Worm (Caenorhabditis elegans) whole organism, L3 larva: Measurements from ENCODE around the gene dhhc-1.

Source experiments
- R02D3.7 ChIP-seq: fragments of 150-350 bp; optimal IDR thresholded peaks from 2 replicates; lab custom pipeline; 2014; ENCODE audit warnings: missing biosample characterization, missing genetic modification characterization
- ZK546.5 ChIP-seq: sonication (generic microtip); optimal IDR thresholded peaks from 2 replicates; lab custom pipeline; 2017; ENCODE audit warnings: missing biosample characterization, missing genetic modification characterization
- aly-2 ChIP-seq: fragments of 150-350 bp; optimal IDR thresholded peaks from 2 replicates; lab custom pipeline; 2014; ENCODE audit warnings: missing biosample characterization, missing genetic modification characterization
- ama-1 ChIP-seq: fragments of 150-350 bp; optimal IDR thresholded peaks from 2 replicates; lab custom pipeline; 2018
- ceh-16 ChIP-seq: sonication (generic microtip); optimal IDR thresholded peaks from 2 replicates; lab custom pipeline; 2017; ENCODE audit warnings: missing biosample characterization, missing genetic modification characterization
- ceh-28 ChIP-seq: fragments of 150-350 bp; optimal IDR thresholded peaks from 2 replicates; lab custom pipeline; 2014; ENCODE audit warnings: missing biosample characterization, missing genetic modification reagents, missing genetic modification characterization
- ceh-82 ChIP-seq: fragments of 150-350 bp; optimal IDR thresholded peaks from 2 replicates; lab custom pipeline; 2014; ENCODE audit warnings: missing biosample characterization, missing genetic modification characterization
- ceh-9 ChIP-seq: sonication (generic microtip); optimal IDR thresholded peaks from 2 replicates; lab custom pipeline; 2018; ENCODE audit warnings: missing biosample characterization, missing genetic modification characterization
- daf-12 ChIP-seq: fragments of 150-350 bp; optimal IDR thresholded peaks from 2 replicates; lab custom pipeline; 2014; ENCODE audit warnings: missing biosample characterization, missing genetic modification reagents, missing genetic modification characterization
- egl-27 ChIP-seq: sonication (generic microtip); optimal IDR thresholded peaks from 4 replicates; lab custom pipeline; 2017; ENCODE audit warnings: missing biosample characterization, missing genetic modification reagents, missing genetic modification characterization
- egl-5 ChIP-seq: fragments of 150-350 bp; optimal IDR thresholded peaks from 2 replicates; lab custom pipeline; 2017; ENCODE audit warnings: missing biosample characterization, missing genetic modification reagents, missing genetic modification characterization, inconsistent platforms
- elt-1 ChIP-seq: fragments of 150-350 bp; optimal IDR thresholded peaks from 2 replicates; lab custom pipeline; 2014; ENCODE audit warnings: missing biosample characterization, missing genetic modification characterization
- elt-2 ChIP-seq: sonication (generic microtip); optimal IDR thresholded peaks from 2 replicates; lab custom pipeline; 2016; ENCODE audit warnings: missing genetic modification reagents, mild to moderate bottlenecking, missing genetic modification characterization, missing compliant biosample characterization
- elt-3 ChIP-seq, 3 experiments: fragments of 150-350 bp in 1 of 3; sonication (generic microtip) in 2 of 3; optimal IDR thresholded peaks; 2 replicates in 2 of 3; 4 replicates in 1 of 3; lab custom pipeline; 2014 to 2017; ENCODE audit warnings: missing biosample characterization in 3 of 3, missing genetic modification characterization in 3 of 3
- eor-1 ChIP-seq, 2 experiments: fragments of 150-350 bp; optimal IDR thresholded peaks; 2 replicates each; lab custom pipeline; 2014 to 2018; ENCODE audit warnings: missing biosample characterization in 2 of 2, missing genetic modification characterization in 2 of 2
- fkh-10 ChIP-seq: sonication (generic microtip); optimal IDR thresholded peaks from 2 replicates; lab custom pipeline; 2017; ENCODE audit warnings: missing biosample characterization, missing genetic modification reagents, missing genetic modification characterization
- fkh-2 ChIP-seq: fragments of 150-350 bp; optimal IDR thresholded peaks from 2 replicates; lab custom pipeline; 2014; ENCODE audit warnings: missing biosample characterization, missing genetic modification reagents, missing genetic modification characterization
- fos-1 ChIP-seq: fragments of 150-350 bp; optimal IDR thresholded peaks from 2 replicates; lab custom pipeline; 2014; ENCODE audit warnings: missing biosample characterization, missing genetic modification characterization
- hmg-11 ChIP-seq: sonication (generic microtip); optimal IDR thresholded peaks from 2 replicates; lab custom pipeline; 2016; ENCODE audit warnings: missing genetic modification characterization, missing compliant biosample characterization
- jun-1 ChIP-seq: fragments of 150-350 bp; optimal IDR thresholded peaks from 2 replicates; lab custom pipeline; 2014; ENCODE audit warnings: missing biosample characterization, missing genetic modification reagents, missing genetic modification characterization
- lin-15B ChIP-seq: fragments of 150-350 bp; optimal IDR thresholded peaks from 2 replicates; lab custom pipeline; 2014; ENCODE audit warnings: missing biosample characterization, missing genetic modification characterization
- lin-39 ChIP-seq: fragments of 150-350 bp; optimal IDR thresholded peaks from 2 replicates; lab custom pipeline; 2018; ENCODE audit warnings: missing biosample characterization, missing genetic modification reagents, missing genetic modification characterization
- lsy-12 ChIP-seq: sonication (generic microtip); optimal IDR thresholded peaks from 2 replicates; lab custom pipeline; 2016; ENCODE audit warnings: mild to moderate bottlenecking, missing genetic modification characterization, missing compliant biosample characterization
- mdl-1 ChIP-seq: fragments of 150-350 bp; optimal IDR thresholded peaks from 2 replicates; lab custom pipeline; 2014; ENCODE audit warnings: missing biosample characterization, missing genetic modification characterization
- mml-1 ChIP-seq: fragments of 150-350 bp; sonication (generic microtip); optimal IDR thresholded peaks from 3 replicates; lab custom pipeline; 2014; ENCODE audit warnings: missing biosample characterization, missing genetic modification characterization
- nfya-1 ChIP-seq: sonication (generic microtip); optimal IDR thresholded peaks from 2 replicates; lab custom pipeline; 2017; ENCODE audit warnings: missing genetic modification characterization, mild to moderate bottlenecking, missing compliant biosample characterization, antibody characterized with exemption, moderate library complexity; ENCODE audit not compliant: insufficient read depth
- nhr-11 ChIP-seq: fragments of 150-350 bp; optimal IDR thresholded peaks from 2 replicates; lab custom pipeline; 2014; ENCODE audit warnings: missing biosample characterization, missing genetic modification characterization
- nhr-12 ChIP-seq: fragments of 150-350 bp; optimal IDR thresholded peaks from 2 replicates; lab custom pipeline; 2014; ENCODE audit warnings: missing biosample characterization, missing genetic modification characterization
- nhr-23 ChIP-seq: fragments of 150-350 bp; optimal IDR thresholded peaks from 2 replicates; lab custom pipeline; 2014; ENCODE audit warnings: missing biosample characterization, missing genetic modification reagents, missing genetic modification characterization
- nhr-237 ChIP-seq: fragments of 150-350 bp; optimal IDR thresholded peaks from 2 replicates; lab custom pipeline; 2014; ENCODE audit warnings: missing biosample characterization, missing genetic modification characterization
- nhr-25 ChIP-seq: sonication (generic microtip); optimal IDR thresholded peaks from 2 replicates; lab custom pipeline; 2017; ENCODE audit warnings: missing biosample characterization, missing genetic modification characterization
- nhr-28 ChIP-seq: fragments of 150-350 bp; optimal IDR thresholded peaks from 2 replicates; lab custom pipeline; 2014; ENCODE audit warnings: missing biosample characterization, missing genetic modification characterization
- nhr-43 ChIP-seq: sonication (generic microtip); optimal IDR thresholded peaks from 2 replicates; lab custom pipeline; 2016; ENCODE audit warnings: mild to moderate bottlenecking, missing genetic modification characterization, missing compliant biosample characterization; ENCODE audit not compliant: poor library complexity, severe bottlenecking
- nhr-67 ChIP-seq: fragments of 150-350 bp; optimal IDR thresholded peaks from 2 replicates; lab custom pipeline; 2014; ENCODE audit warnings: missing biosample characterization, missing genetic modification characterization
- nhr-76 ChIP-seq: fragments of 150-350 bp; sonication (generic microtip); optimal IDR thresholded peaks from 5 replicates; lab custom pipeline; 2014; ENCODE audit warnings: missing biosample characterization, missing genetic modification characterization
- nhr-77 ChIP-seq: fragments of 150-350 bp; optimal IDR thresholded peaks from 2 replicates; lab custom pipeline; 2014; ENCODE audit warnings: missing biosample characterization, missing genetic modification characterization
- pha-4 ChIP-seq: fragments of 150-350 bp; optimal IDR thresholded peaks from 2 replicates; lab custom pipeline; 2014; ENCODE audit warnings: missing biosample characterization, missing genetic modification reagents, missing genetic modification characterization
- pqm-1 ChIP-seq: fragments of 150-350 bp; optimal IDR thresholded peaks from 2 replicates; lab custom pipeline; 2017; ENCODE audit warnings: missing biosample characterization, missing genetic modification characterization, inconsistent platforms
- sea-2 ChIP-seq: fragments of 150-350 bp; sonication (generic microtip); optimal IDR thresholded peaks from 4 replicates; lab custom pipeline; 2014; ENCODE audit warnings: missing biosample characterization, missing genetic modification reagents, missing genetic modification characterization
- skn-1 ChIP-seq: fragments of 150-350 bp; optimal IDR thresholded peaks from 2 replicates; lab custom pipeline; 2014; ENCODE audit warnings: missing biosample characterization, missing genetic modification characterization
- snpc-4 ChIP-seq: fragments of 150-350 bp; optimal IDR thresholded peaks from 2 replicates; lab custom pipeline; 2014; ENCODE audit warnings: missing biosample characterization, missing genetic modification characterization
- tbx-2 ChIP-seq: sonication (generic microtip); optimal IDR thresholded peaks from 2 replicates; lab custom pipeline; 2016; ENCODE audit warnings: mild to moderate bottlenecking, missing genetic modification characterization, missing compliant biosample characterization
- unc-39 ChIP-seq: sonication (generic microtip); optimal IDR thresholded peaks from 4 replicates; lab custom pipeline; 2017; ENCODE audit warnings: missing biosample characterization, missing genetic modification characterization
- unc-62 ChIP-seq: fragments of 150-350 bp; sonication (generic microtip); optimal IDR thresholded peaks from 4 replicates; lab custom pipeline; 2014; ENCODE audit warnings: missing biosample characterization, missing genetic modification reagents, missing genetic modification characterization
- zag-1 ChIP-seq: fragments of 150-350 bp; optimal IDR thresholded peaks from 2 replicates; lab custom pipeline; 2014; ENCODE audit warnings: missing biosample characterization, missing genetic modification characterization
- ztf-11 ChIP-seq: fragments of 150-350 bp; optimal IDR thresholded peaks from 2 replicates; lab custom pipeline; 2014; ENCODE audit warnings: missing biosample characterization, missing genetic modification characterization
- ztf-4 ChIP-seq: fragments of 150-350 bp; optimal IDR thresholded peaks from 2 replicates; lab custom pipeline; 2014; ENCODE audit warnings: missing biosample characterization, missing genetic modification characterization

dhhc-1 gene

DNA sequence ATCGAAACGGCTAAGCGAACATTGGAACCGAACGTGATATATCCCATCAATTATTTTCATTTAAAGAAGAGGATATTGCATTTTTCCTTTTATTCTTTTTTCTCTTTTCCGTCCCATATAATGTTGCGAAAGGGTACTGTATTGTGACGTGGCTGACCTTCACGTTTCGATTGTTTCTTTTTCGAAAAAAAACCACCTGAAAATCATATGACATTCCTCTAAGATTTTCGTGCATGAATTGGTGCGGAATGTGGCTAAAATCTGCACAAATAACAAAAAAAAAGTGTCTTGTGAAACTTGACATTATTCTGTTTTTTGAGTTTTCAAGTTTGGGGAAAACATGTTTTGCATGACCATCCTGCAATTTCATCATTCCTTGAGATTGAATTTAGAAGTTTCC is 21.9 kb downstream of the dhhc-1 start:
- TF ChIP-seq nhr-76 (tag; lab: Kevin White, UChicago) (no peak), aly-2 (tag; lab: Kevin White, UChicago) (no peak), ama-1 (lab: Kevin White, UChicago) (peak; percentile 2), hmg-11 (tag; lab: Kevin White, UChicago) (no peak)

DNA sequence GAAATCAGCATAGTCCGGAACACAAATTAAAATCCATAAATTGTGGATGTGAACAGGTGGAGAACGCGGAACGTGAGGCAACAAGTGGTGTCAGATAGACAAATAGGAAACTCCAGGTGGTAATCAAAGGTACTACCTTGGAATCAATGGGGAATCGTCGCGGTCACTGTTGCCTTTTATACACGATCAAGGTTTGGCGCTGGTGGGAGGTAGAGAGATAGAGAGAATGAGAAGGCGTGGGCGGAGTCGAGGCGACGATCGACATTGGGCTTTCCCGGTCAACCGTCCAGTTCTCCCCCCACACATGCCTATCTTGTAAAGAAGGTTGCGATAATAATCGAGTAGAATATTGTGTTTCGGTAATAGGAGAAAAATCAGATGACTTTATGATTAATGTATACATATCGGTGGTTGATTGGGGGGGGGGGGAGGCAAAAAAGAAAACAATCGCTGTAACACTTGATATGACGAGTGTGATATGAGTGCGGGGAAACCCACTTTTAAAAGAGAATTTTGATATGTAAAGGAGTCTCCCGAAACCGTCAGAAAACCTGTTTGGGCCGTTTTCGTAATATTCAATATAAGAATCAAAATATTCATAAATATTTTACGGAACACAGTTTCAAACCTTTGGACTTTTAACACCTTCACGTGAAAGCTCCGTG is 22.5 kb downstream of the dhhc-1 start, which contains the start of the genes H40L08.8, H40L08.2 and H40L08.7:
TSS of gene H40L08.8 (minus strand) at position 37 of the 665 bp plus-strand sequence.
TSS of gene H40L08.2 (minus strand) at position 148 of the 665 bp plus-strand sequence.
TSS of gene H40L08.7 (minus strand) at position 148 of the 665 bp plus-strand sequence.
- TF ChIP-seq ceh-9 = no peak
- TF ChIP-seq nhr-76 (tag; lab: Kevin White, UChicago) = no peak
- peak; percentile 90 for TF ChIP-seq ama-1 (lab: Kevin White, UChicago)
- no peak for TF ChIP-seq ceh-82 (tag; lab: Kevin White, UChicago)
- peak; percentile 0 for TF ChIP-seq lin-39 (tag; lab: Kevin White, UChicago)
- no peak for TF ChIP-seq pha-4 (tag; lab: Kevin White, UChicago)
- no peak for TF ChIP-seq mdl-1
- TF ChIP-seq daf-12 = no peak
- no peak for TF ChIP-seq unc-62
- TF ChIP-seq nhr-11 = no peak
- TF ChIP-seq eor-1 (tag; optimal IDR thresholded peaks at IDR 0.05; lab: Kevin White, UChicago) = no peak
- TF ChIP-seq nhr-67 = no peak
- no peak for TF ChIP-seq fkh-2
- TF ChIP-seq nhr-28 = no peak
- no peak for TF ChIP-seq ztf-4 (tag; lab: Kevin White, UChicago)
- no peak for TF ChIP-seq hmg-11 (tag; lab: Kevin White, UChicago)
- TF ChIP-seq nhr-25 = peak; percentile 77
- TF ChIP-seq egl-5 (tag; lab: Kevin White, UChicago) = no peak
- TF ChIP-seq lin-15B (tag; lab: Kevin White, UChicago) = no peak
- no peak for TF ChIP-seq lsy-12 (tag; lab: Kevin White, UChicago)
- no peak for TF ChIP-seq ztf-11
- TF ChIP-seq sea-2 (GFP tag; lab: Kevin White, UChicago) = no peak
- TF ChIP-seq elt-3 (tag; optimal IDR thresholded peaks at IDR 0.05; lab: Kevin White, UChicago) = peak in 1 of 3 experiments; percentile 43
- TF ChIP-seq egl-27 (tag; lab: Kevin White, UChicago) = no peak
- no peak for TF ChIP-seq mml-1
- TF ChIP-seq elt-1 (tag; lab: Kevin White, UChicago) = peak; percentile 30
- no peak for TF ChIP-seq ZK546.5 (tag; lab: Kevin White, UChicago)
- peak; percentile 6 for TF ChIP-seq ceh-28 (tag; lab: Kevin White, UChicago)
- no peak for TF ChIP-seq jun-1
- TF ChIP-seq tbx-2 (tag; lab: Kevin White, UChicago) = no peak
- no peak for TF ChIP-seq nfya-1 (tag; lab: Kevin White, UChicago)
- no peak for TF ChIP-seq nhr-77 (tag; lab: Kevin White, UChicago)
- no peak for TF ChIP-seq aly-2 (tag; lab: Kevin White, UChicago)
- no peak for TF ChIP-seq fkh-10 (GFP tag; lab: Kevin White, UChicago)
- no peak for TF ChIP-seq ceh-16 (tag; lab: Kevin White, UChicago)
- TF ChIP-seq elt-2 = no peak
- TF ChIP-seq pqm-1 (tag; lab: Kevin White, UChicago) = no peak
- no peak for TF ChIP-seq zag-1 (tag; lab: Kevin White, UChicago)
- TF ChIP-seq nhr-12 = no peak
- TF ChIP-seq skn-1 = no peak
- TF ChIP-seq nhr-23 (tag; lab: Kevin White, UChicago) = peak; percentile 79
- no peak for TF ChIP-seq R02D3.7 (tag; lab: Kevin White, UChicago)
- no peak for TF ChIP-seq nhr-237 (tag; lab: Kevin White, UChicago)
- TF ChIP-seq snpc-4 = peak; percentile 5
- peak; percentile 61 for TF ChIP-seq nhr-43 (tag; lab: Kevin White, UChicago)
- TF ChIP-seq fos-1 = no peak
- no peak for TF ChIP-seq unc-39 (tag; lab: Kevin White, UChicago)
